Worm (Caenorhabditis elegans): Measurements from ENCODE around the gene hsp-25.

hsp-25 gene

ce11 chrX:6059163-6059782, 19.8 kb upstream of the hsp-25 start:
- TF ChIP-seq pbrm-1 (GFP tag; IDR thresholded peaks at IDR 0.05) (no peak), madf-10 (tag; optimal IDR thresholded peaks at IDR 0.05) (peak; percentile 7), dpl-1 (GFP tag; optimal IDR thresholded peaks at IDR 0.05) (no peak), nhr-80 (tag; optimal IDR thresholded peaks at IDR 0.05) (peak; percentile 82), lin-54 (GFP tag; optimal IDR thresholded peaks at IDR 0.05) (no peak), him-1 (tag; optimal IDR thresholded peaks at IDR 0.05) (no peak), B0336.3 (GFP tag; IDR thresholded peaks at IDR 0.05) (no peak), zfh-2 (GFP tag; conservative IDR thresholded peaks at IDR 0.05) (no peak), nhr-120 (GFP tag; IDR thresholded peaks at IDR 0.05) (no peak)

- TF ChIP-seq ceh-79 (tag; optimal IDR thresholded peaks at IDR 0.05) (no peak), ceh-100 (GFP tag; IDR thresholded peaks at IDR 0.05) (no peak), snpc-1.1 (tag; optimal IDR thresholded peaks at IDR 0.05; ENCODE audit: insufficient read depth) (no peak), Y95B8A.8 (GFP tag; IDR thresholded peaks at IDR 0.05) (no peak), ztf-28 (GFP tag; IDR thresholded peaks at IDR 0.05) (no peak), dox-1 (GFP tag; IDR thresholded peaks at IDR 0.05) (0 out of 2 replicates have a peak, but pooled peaks have one; percentile 53), ztf-6 (GFP tag; IDR thresholded peaks at IDR 0.05) (no peak), ZK185.1 (tag; optimal IDR thresholded peaks at IDR 0.05; ENCODE audit: poor library complexity, severe bottlenecking) (peak; percentile 4), F57A8.1 (GFP tag; optimal IDR thresholded peaks at IDR 0.05) (no peak), snpc-3.4 (tag; optimal IDR thresholded peaks at IDR 0.05) (no peak), mcd-1 (GFP tag; IDR thresholded peaks at IDR 0.05) (no peak), zfh-2 (GFP tag; conservative IDR thresholded peaks at IDR 0.05) (peak; percentile 34; the same call in 1 of the 2 replicates), nhr-80 (tag; optimal IDR thresholded peaks at IDR 0.05) (peak; percentile 95), F23B12.7 (tag; optimal IDR thresholded peaks at IDR 0.05; ENCODE audit: insufficient read depth) (no peak), B0261.1 (tag; optimal IDR thresholded peaks at IDR 0.05) (no peak), ama-1 (optimal IDR thresholded peaks at IDR 0.05) (no peak), ama-1 (GFP tag; optimal IDR thresholded peaks at IDR 0.05) (no peak), ccch-3 (GFP tag; optimal IDR thresholded peaks at IDR 0.05) (no peak), F55B11.4 (tag; optimal IDR thresholded peaks at IDR 0.05; ENCODE audit: borderline replicate concordance, insufficient read depth) (no peak), Y79H2A.3 (GFP tag; conservative IDR thresholded peaks at IDR 0.05) (no peak), aptf-3 (GFP tag; IDR thresholded peaks at IDR 0.05) (no peak), ceh-27 (GFP tag; optimal IDR thresholded peaks at IDR 0.05) (no peak), F33H1.4 (GFP tag; IDR thresholded peaks at IDR 0.05) (no peak), mxl-1 (tag; optimal IDR thresholded peaks at IDR 0.05) (no peak), madf-8 (GFP tag; conservative IDR thresholded peaks at IDR 0.05) (no peak), hrde-1 (tag; optimal IDR thresholded peaks at IDR 0.05; ENCODE audit: borderline replicate concordance) (no peak), let-607 (tag; optimal IDR thresholded peaks at IDR 0.05) (peak; percentile 16 to 34), madf-10 (tag; optimal IDR thresholded peaks at IDR 0.05) (peak; percentile 5), egrh-3 (GFP tag; IDR thresholded peaks at IDR 0.05) (no peak), unc-130 (GFP tag; optimal IDR thresholded peaks at IDR 0.05) (no peak), dpl-1 (GFP tag; optimal IDR thresholded peaks at IDR 0.05) (no peak), K12H6.12 (tag; optimal IDR thresholded peaks at IDR 0.05) (no peak), rcor-1 (GFP tag; IDR thresholded peaks at IDR 0.05) (no peak), nfyb-1 (GFP tag; IDR thresholded peaks at IDR 0.05) (no peak), hmg-1.2 (GFP tag; IDR thresholded peaks at IDR 0.05) (peak; percentile 35; the same call in 1 of the 2 replicates), cebp-1 (GFP tag; IDR thresholded peaks at IDR 0.05) (no peak), cebp-1 (tag; optimal IDR thresholded peaks at IDR 0.05) (peak; percentile 46), lin-35 (GFP tag; optimal IDR thresholded peaks at IDR 0.05) (no peak), F52B5.7 (tag; optimal IDR thresholded peaks at IDR 0.05) (no peak)
Measured at ce11 chrX:6057580-6058305, 18.3 kb upstream of the hsp-25 start, which contains the start of gene gln-1. TSS of gene gln-1 (plus strand) at chrX:6058255.
